Worm (Caenorhabditis elegans): Measurements from ENCODE around the gene gkow-1.

- TF ChIP-seq elt-1 (tag; optimal IDR thresholded peaks at IDR 0.05) (no peak), nhr-11 (tag; optimal IDR thresholded peaks at IDR 0.05) (no peak), ztf-11 (tag; optimal IDR thresholded peaks at IDR 0.05) (no peak), ceh-82 (tag; optimal IDR thresholded peaks at IDR 0.05) (no peak), nhr-12 (tag; optimal IDR thresholded peaks at IDR 0.05) (no peak), peb-1 (tag; optimal IDR thresholded peaks at IDR 0.05) (no peak), snpc-4 (tag; optimal IDR thresholded peaks at IDR 0.05) (no peak), ZK546.5 (tag; optimal IDR thresholded peaks at IDR 0.05) (no peak)
Observed at ce11 chrIV:10339701-10340100, 18.2 kb upstream of the gkow-1 start.

Measured in whole organism, L2 larva.